Fruit fly (Drosophila melanogaster) whole organism, embryonic: ENCODE results near the gene CG7239.
A peak's percentile ranks its signal among the peaks of the same experiment; 100 is the strongest.

Experiments used
- ATbp ChIP-seq: fragments of 200-800 bp; sonication (Bioruptor generic); optimal IDR thresholded peaks from 2 replicates; lab custom pipeline; 2017; ENCODE audit warnings: missing biosample characterization, mild to moderate bottlenecking, missing genetic modification characterization, missing genetic modification reagents
- Adf1 ChIP-seq: fragments of 200-800 bp; sonication (Bioruptor generic); IDR thresholded peaks from 2 replicates; pipeline ENCODE4 v1.3.6; 2022; ENCODE audit warnings: missing biosample characterization, missing genetic modification characterization
- Bteb2 ChIP-seq: fragments of 200-800 bp; sonication (Bioruptor generic); optimal IDR thresholded peaks from 2 replicates; lab custom pipeline; 2016; ENCODE audit warnings: missing biosample characterization, missing genetic modification characterization
- CG10274 ChIP-seq: fragments of 200-800 bp; sonication (Bioruptor generic); optimal IDR thresholded peaks from 3 replicates; lab custom pipeline; 2017; ENCODE audit warnings: missing biosample characterization, mild to moderate bottlenecking, missing genetic modification characterization
- CG10543 ChIP-seq: fragments of 200-800 bp; sonication (Bioruptor generic); optimal IDR thresholded peaks from 3 replicates; lab custom pipeline; 2017; ENCODE audit warnings: missing biosample characterization, mild to moderate bottlenecking, missing genetic modification characterization, moderate library complexity
- CG12391 ChIP-seq: fragments of 200-800 bp; sonication (Bioruptor generic); optimal IDR thresholded peaks from 3 replicates; lab custom pipeline; 2018; ENCODE audit warnings: missing biosample characterization, mild to moderate bottlenecking, missing genetic modification characterization, moderate library complexity
- CG13775 ChIP-seq: fragments of 200-800 bp; sonication (Bioruptor generic); optimal IDR thresholded peaks from 3 replicates; lab custom pipeline; 2017; ENCODE audit warnings: missing biosample characterization, mild to moderate bottlenecking, missing genetic modification characterization
- CG14014 ChIP-seq: fragments of 200-800 bp; sonication (Bioruptor generic); IDR thresholded peaks from 2 replicates; pipeline ENCODE4 v1.3.6; 2022; ENCODE audit warnings: missing biosample characterization, missing genetic modification characterization
- CG14667 ChIP-seq: fragments of 200-800 bp; sonication (Bioruptor generic); IDR thresholded peaks from 2 replicates; pipeline ENCODE4 v1.3.6; 2022; ENCODE audit warnings: missing biosample characterization, missing genetic modification characterization
- CG14710 ChIP-seq: fragments of 200-800 bp; sonication (Bioruptor generic); optimal IDR thresholded peaks from 3 replicates; lab custom pipeline; 2019; ENCODE audit warnings: missing biosample characterization, mild to moderate bottlenecking, missing genetic modification characterization, moderate library complexity
- CG15514 ChIP-seq: fragments of 200-800 bp; sonication (Bioruptor generic); optimal IDR thresholded peaks from 3 replicates; lab custom pipeline; 2017; ENCODE audit warnings: missing biosample characterization, missing genetic modification characterization, mild to moderate bottlenecking, moderate library complexity, missing genetic modification reagents
- CG18011 ChIP-seq: fragments of 200-800 bp; sonication (Bioruptor generic); optimal IDR thresholded peaks from 2 replicates; lab custom pipeline; 2017; ENCODE audit warnings: missing biosample characterization, missing genetic modification characterization, mild to moderate bottlenecking, moderate library complexity, missing genotype
- CG2712 ChIP-seq: fragments of 200-800 bp; optimal IDR thresholded peaks from 3 replicates; lab custom pipeline; 2019; ENCODE audit warnings: missing biosample characterization, mild to moderate bottlenecking, missing genetic modification characterization, moderate library complexity
- CG33557 ChIP-seq: fragments of 200-800 bp; sonication (Bioruptor generic); optimal IDR thresholded peaks from 2 replicates; lab custom pipeline; 2019; ENCODE audit warnings: missing biosample characterization, mild to moderate bottlenecking, missing genetic modification characterization, moderate library complexity
- CG34224 ChIP-seq: fragments of 200-800 bp; sonication (Bioruptor generic); IDR thresholded peaks from 3 replicates; pipeline ENCODE4 v1.3.6; 2022; ENCODE audit warnings: missing biosample characterization, missing genetic modification characterization; ENCODE audit not compliant: partially characterized antibody
- CG42726 ChIP-seq: fragments of 200-800 bp; sonication (Bioruptor generic); IDR thresholded peaks from 2 replicates; pipeline ENCODE4 v1.3.6; 2022; ENCODE audit warnings: missing biosample characterization, missing genetic modification characterization; ENCODE audit not compliant: partially characterized antibody
- CG4360 ChIP-seq: fragments of 200-800 bp; sonication (Bioruptor generic); IDR thresholded peaks from 2 replicates; pipeline ENCODE4 v1.3.6; 2022; ENCODE audit warnings: missing biosample characterization, missing genetic modification characterization
- CG6765 ChIP-seq: fragments of 200-800 bp; sonication (Bioruptor generic); optimal IDR thresholded peaks from 3 replicates; lab custom pipeline; 2017; ENCODE audit warnings: missing biosample characterization, mild to moderate bottlenecking, missing genetic modification characterization
- CG6854 ChIP-seq: fragments of 200-800 bp; sonication (Bioruptor generic); optimal IDR thresholded peaks from 3 replicates; lab custom pipeline; 2017; ENCODE audit warnings: missing biosample characterization, mild to moderate bottlenecking, missing genetic modification characterization
- CG7271 ChIP-seq: fragments of 200-800 bp; sonication (Bioruptor generic); optimal IDR thresholded peaks from 2 replicates; lab custom pipeline; 2018; ENCODE audit warnings: missing biosample characterization, mild to moderate bottlenecking, missing genetic modification characterization, moderate library complexity
- CG7839 ChIP-seq: fragments of 200-800 bp; sonication (Bioruptor generic); optimal IDR thresholded peaks from 3 replicates; lab custom pipeline; 2018; ENCODE audit warnings: missing biosample characterization, mild to moderate bottlenecking, missing genetic modification characterization, moderate library complexity
- CG9797 ChIP-seq: fragments of 200-800 bp; sonication (Bioruptor generic); optimal IDR thresholded peaks from 3 replicates; lab custom pipeline; 2018; ENCODE audit warnings: missing biosample characterization, mild to moderate bottlenecking, missing genetic modification characterization
- CTCF ChIP-seq: fragments of 200-800 bp; sonication (Bioruptor generic); optimal IDR thresholded peaks from 2 replicates; lab custom pipeline; 2017; ENCODE audit warnings: missing biosample characterization, mild to moderate bottlenecking, missing genetic modification characterization, moderate library complexity
- Dbx ChIP-seq: fragments of 200-800 bp; sonication (Bioruptor generic); IDR thresholded peaks from 3 replicates; pipeline ENCODE4 v1.3.6; 2022; ENCODE audit warnings: missing biosample characterization, missing genetic modification characterization
- Drgx ChIP-seq: fragments of 200-800 bp; sonication (Bioruptor generic); IDR thresholded peaks from 2 replicates; pipeline ENCODE4 v1.3.6; 2022; ENCODE audit warnings: missing biosample characterization, missing genetic modification characterization
- Elba2 ChIP-seq: fragments of 200-800 bp; sonication (Bioruptor generic); optimal IDR thresholded peaks from 3 replicates; lab custom pipeline; 2016; ENCODE audit warnings: missing biosample characterization, missing genetic modification characterization
- Gsc ChIP-seq: fragments of 200-800 bp; sonication (Bioruptor generic); IDR thresholded peaks from 2 replicates; pipeline ENCODE4 v1.3.6; 2022; ENCODE audit warnings: missing biosample characterization, missing genetic modification characterization
- Med ChIP-seq: fragments of 200-800 bp; sonication (Bioruptor generic); peaks from one replicate; lab custom pipeline; 2016; ENCODE audit warnings: missing biosample characterization, missing genetic modification characterization, mild to moderate bottlenecking, inconsistent platforms, moderate library complexity
- Meics ChIP-seq: fragments of 200-800 bp; sonication (Bioruptor generic); optimal IDR thresholded peaks from 2 replicates; lab custom pipeline; 2017; ENCODE audit warnings: missing biosample characterization, mild to moderate bottlenecking, missing genetic modification characterization
- NC2α ChIP-seq: fragments of 200-800 bp; sonication (Bioruptor generic); optimal IDR thresholded peaks from 2 replicates; lab custom pipeline; 2016; ENCODE audit warnings: missing biosample characterization, missing genetic modification characterization
- Nf-YA ChIP-seq: fragments of 200-800 bp; sonication (Bioruptor generic); IDR thresholded peaks from 2 replicates; pipeline ENCODE4 v1.3.6; 2022; ENCODE audit warnings: missing biosample characterization, missing genetic modification characterization
- Oli ChIP-seq: fragments of 200-800 bp; sonication (Bioruptor generic); optimal IDR thresholded peaks from 2 replicates; lab custom pipeline; 2018; ENCODE audit warnings: missing biosample characterization, mild to moderate bottlenecking, missing genetic modification characterization, moderate library complexity
- Sox100B ChIP-seq: fragments of 200-800 bp; sonication (Bioruptor generic); optimal IDR thresholded peaks from 3 replicates; lab custom pipeline; 2018; ENCODE audit warnings: missing biosample characterization, mild to moderate bottlenecking, missing genetic modification characterization
- Sry-β ChIP-seq: fragments of 200-800 bp; sonication (Bioruptor generic); optimal IDR thresholded peaks from 2 replicates; lab custom pipeline; 2018; ENCODE audit warnings: missing biosample characterization, mild to moderate bottlenecking, missing genetic modification characterization, moderate library complexity
- az2 ChIP-seq: fragments of 200-800 bp; sonication (Bioruptor generic); optimal IDR thresholded peaks from 3 replicates; lab custom pipeline; 2016; ENCODE audit warnings: missing biosample characterization, missing genetic modification characterization
- bsh ChIP-seq, 2 experiments: fragments of 200-800 bp; sonication (Bioruptor generic); optimal IDR thresholded peaks; 2 replicates each; lab custom pipeline; 2017 to 2018; ENCODE audit warnings: mild to moderate bottlenecking in 2 of 2, missing biosample characterization in 2 of 2, missing genetic modification characterization in 2 of 2, moderate library complexity in 1 of 2
- dysf ChIP-seq: fragments of 200-800 bp; sonication (Bioruptor generic); IDR thresholded peaks from 3 replicates; pipeline ENCODE4 v1.3.6; 2022; ENCODE audit warnings: missing biosample characterization, missing genetic modification characterization
- ems ChIP-seq: fragments of 200-800 bp; sonication (Bioruptor generic); optimal IDR thresholded peaks from 3 replicates; lab custom pipeline; 2016; ENCODE audit warnings: missing biosample characterization, missing genetic modification characterization
- gem ChIP-seq: fragments of 200-800 bp; sonication (Bioruptor generic); optimal IDR thresholded peaks from 2 replicates; lab custom pipeline; 2019; ENCODE audit warnings: missing biosample characterization, mild to moderate bottlenecking, missing genetic modification characterization, moderate library complexity
- kni ChIP-seq: fragments of 200-800 bp; sonication (Bioruptor generic); optimal IDR thresholded peaks from 3 replicates; lab custom pipeline; 2017; ENCODE audit warnings: mild to moderate bottlenecking, missing biosample characterization, missing genetic modification reagents, missing genetic modification characterization
- lilli ChIP-seq: fragments of 200-800 bp; sonication (Bioruptor generic); optimal IDR thresholded peaks from 3 replicates; lab custom pipeline; 2016; ENCODE audit warnings: missing biosample characterization, missing genetic modification characterization
- onecut ChIP-seq: fragments of 200-800 bp; sonication (Bioruptor generic); IDR thresholded peaks from 2 replicates; pipeline ENCODE4 v1.3.6; 2022; ENCODE audit warnings: missing biosample characterization, missing genetic modification characterization
- pfk ChIP-seq: fragments of 200-800 bp; sonication (Bioruptor generic); optimal IDR thresholded peaks from 2 replicates; lab custom pipeline; 2018; ENCODE audit warnings: missing biosample characterization, mild to moderate bottlenecking, missing genetic modification characterization, moderate library complexity
- psq ChIP-seq: fragments of 200-800 bp; sonication (Bioruptor generic); optimal IDR thresholded peaks from 2 replicates; lab custom pipeline; 2017; ENCODE audit warnings: missing biosample characterization, missing genetic modification characterization
- ranshi ChIP-seq: fragments of 200-800 bp; sonication (Bioruptor generic); IDR thresholded peaks from 2 replicates; pipeline ENCODE4 v1.3.6; 2022; ENCODE audit warnings: missing biosample characterization, missing genetic modification characterization
- row ChIP-seq: fragments of 200-800 bp; sonication (Bioruptor generic); IDR thresholded peaks from 3 replicates; pipeline ENCODE4 v1.3.6; 2022; ENCODE audit warnings: missing biosample characterization, missing genetic modification characterization
- sens-2 ChIP-seq: fragments of 200-800 bp; sonication (Bioruptor generic); IDR thresholded peaks from 2 replicates; pipeline ENCODE4 v1.3.6; 2022; ENCODE audit warnings: missing biosample characterization, missing genetic modification characterization
- sim ChIP-seq: fragments of 200-800 bp; sonication (Bioruptor generic); IDR thresholded peaks from 2 replicates; pipeline ENCODE4 v1.3.6; 2022; ENCODE audit warnings: missing biosample characterization, missing genetic modification characterization
- ssp ChIP-seq: fragments of 200-800 bp; sonication (Bioruptor generic); IDR thresholded peaks from 2 replicates; pipeline ENCODE4 v1.3.6; 2022; ENCODE audit warnings: missing biosample characterization, missing genetic modification characterization
- trh ChIP-seq: fragments of 200-800 bp; sonication (Bioruptor generic); optimal IDR thresholded peaks from 2 replicates; lab custom pipeline; 2016; ENCODE audit warnings: missing biosample characterization, missing genetic modification characterization
- twi ChIP-seq: fragments of 200-800 bp; optimal IDR thresholded peaks from 2 replicates; lab custom pipeline; 2019; ENCODE audit warnings: missing biosample characterization, mild to moderate bottlenecking, missing genetic modification characterization, moderate library complexity
- yki ChIP-seq: fragments of >200 bp; optimal IDR thresholded peaks from 3 replicates; lab custom pipeline; 2018

CG7239 gene

DNA sequence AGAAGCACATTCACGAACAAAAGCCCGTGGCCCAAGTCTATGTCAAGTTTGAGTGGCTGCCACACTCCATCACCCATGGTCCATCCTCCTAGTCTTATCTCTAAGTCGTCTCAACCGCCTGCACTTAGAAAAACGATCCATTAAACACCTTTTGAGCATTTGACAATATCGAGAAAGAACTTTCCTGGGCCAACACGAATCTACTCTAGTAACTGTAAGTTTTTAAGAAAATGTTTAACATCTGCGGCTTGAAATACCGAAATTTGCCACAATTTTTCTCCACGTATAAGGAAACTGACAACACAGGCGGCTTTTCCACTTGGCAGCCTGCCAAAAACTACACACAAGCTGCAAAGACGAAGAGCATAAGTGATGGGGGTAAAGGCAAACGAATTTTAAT lies 6.8 kb upstream of the CG7239 start (continued):
- 0 out of 2 replicates have a peak, but pooled peaks have one; percentile 31 for TF ChIP-seq Drgx (GFP tag; lab: Robert Waterston, UW)
- no peak for TF ChIP-seq ranshi (GFP tag; lab: Robert Waterston, UW)
- no peak for TF ChIP-seq CG18011
- TF ChIP-seq sim (GFP tag; lab: Robert Waterston, UW), result no peak
- TF ChIP-seq Med (GFP tag; lab: Kevin White, UChicago), result peak; percentile 46
- TF ChIP-seq CG10543, result no peak
- TF ChIP-seq CG10274 (GFP tag; lab: Kevin White, UChicago), result no peak
- TF ChIP-seq Bteb2 (GFP tag; lab: Kevin White, UChicago), result no peak
- no peak for TF ChIP-seq ATbp
- TF ChIP-seq CG14667 (GFP tag; lab: Robert Waterston, UW), result no peak
- TF ChIP-seq CG6765, result no peak
- no peak for TF ChIP-seq Nf-YA (GFP tag; lab: Robert Waterston, UW)
- no peak for TF ChIP-seq CG7839 (tag; lab: Kevin White, UChicago)
- TF ChIP-seq ssp (GFP tag; lab: Robert Waterston, UW), result no peak
- no peak for TF ChIP-seq Elba2
- TF ChIP-seq CG42726 (GFP tag; lab: Robert Waterston, UW), result no peak
- TF ChIP-seq psq, result no peak
- peak; percentile 17; the same call in 1 of the 3 replicates for TF ChIP-seq dysf (GFP tag; lab: Robert Waterston, UW)
- TF ChIP-seq onecut (GFP tag; lab: Robert Waterston, UW), result no peak
- TF ChIP-seq gem (tag; lab: Kevin White, UChicago), result peak; percentile 4
- 0 out of 2 replicates have a peak, but pooled peaks have one; percentile 15 for TF ChIP-seq CG14014 (GFP tag; lab: Robert Waterston, UW)
- TF ChIP-seq Gsc (GFP tag; lab: Robert Waterston, UW), result no peak
- no peak for TF ChIP-seq CG14710
- TF ChIP-seq, all 482 proteins: peak for 8

DNA sequence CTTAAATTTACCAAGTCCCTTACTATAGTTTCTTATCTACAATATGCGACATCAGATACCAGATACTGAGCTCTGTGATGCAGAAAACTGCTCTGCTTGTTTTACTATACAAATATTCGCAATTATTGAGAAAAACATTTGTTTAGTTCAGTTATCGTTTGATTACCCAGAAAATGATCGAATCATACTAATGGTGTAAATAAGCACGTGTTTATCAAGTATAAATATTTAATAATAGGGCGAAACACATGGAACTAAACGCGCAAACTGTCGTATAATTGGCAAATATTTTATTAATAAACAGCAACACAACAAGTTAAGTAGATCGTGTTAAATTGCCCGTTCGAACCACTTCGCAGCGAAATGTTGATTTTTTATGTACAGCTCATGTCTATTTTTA lies 4.0 kb upstream of the CG7239 start:
- TF ChIP-seq yki (no peak), CG15514 (peak; percentile 59), CG34224 (GFP tag; lab: Robert Waterston, UW) (no peak), ems (peak; percentile 5), trh (peak; percentile 47), lilli (GFP tag; lab: Kevin White, UChicago) (peak; percentile 31), az2 (GFP tag; lab: Kevin White, UChicago) (no peak), sens-2 (GFP tag; lab: Robert Waterston, UW) (no peak), bsh (GFP tag; optimal IDR thresholded peaks at IDR 0.05; lab: Kevin White, UChicago) (peak in 1 of 2 experiments; percentile 48), row (GFP tag; lab: Robert Waterston, UW) (no peak; the same call in 2 of the 3 replicates), CG4360 (GFP tag; lab: Robert Waterston, UW) (no peak), CG12391 (tag; lab: Kevin White, UChicago) (peak; percentile 3), twi (tag; lab: Kevin White, UChicago) (peak; percentile 1), Dbx (GFP tag; lab: Robert Waterston, UW) (peak; percentile 67; the same call in 2 of the 3 replicates), kni (GFP tag; lab: Kevin White, UChicago) (no peak), Meics (GFP tag; lab: Kevin White, UChicago) (peak; percentile 79), pfk (GFP tag; lab: Kevin White, UChicago) (no peak), Sry-β (GFP tag; lab: Kevin White, UChicago) (no peak), NC2α (GFP tag; lab: Kevin White, UChicago) (no peak), CG7271 (tag; lab: Kevin White, UChicago) (peak; percentile 53), CG33557 (GFP tag; lab: Kevin White, UChicago) (no peak), Adf1 (GFP tag; lab: Robert Waterston, UW) (0 out of 2 replicates have a peak, but pooled peaks have one; percentile 34), CG6854 (GFP tag; lab: Kevin White, UChicago) (peak; percentile 10), Oli (tag; lab: Kevin White, UChicago) (peak; percentile 38), CG13775 (GFP tag; lab: Kevin White, UChicago) (no peak), CG2712 (tag; lab: Kevin White, UChicago) (no peak), Sox100B (GFP tag; lab: Kevin White, UChicago) (peak; percentile 24), CG9797 (GFP tag; lab: Kevin White, UChicago) (no peak), CTCF (GFP tag; lab: Kevin White, UChicago) (no peak)
